Worm (Caenorhabditis elegans): Measurements from ENCODE around the gene C33G8.2.

The C33G8.2 gene

DNA sequence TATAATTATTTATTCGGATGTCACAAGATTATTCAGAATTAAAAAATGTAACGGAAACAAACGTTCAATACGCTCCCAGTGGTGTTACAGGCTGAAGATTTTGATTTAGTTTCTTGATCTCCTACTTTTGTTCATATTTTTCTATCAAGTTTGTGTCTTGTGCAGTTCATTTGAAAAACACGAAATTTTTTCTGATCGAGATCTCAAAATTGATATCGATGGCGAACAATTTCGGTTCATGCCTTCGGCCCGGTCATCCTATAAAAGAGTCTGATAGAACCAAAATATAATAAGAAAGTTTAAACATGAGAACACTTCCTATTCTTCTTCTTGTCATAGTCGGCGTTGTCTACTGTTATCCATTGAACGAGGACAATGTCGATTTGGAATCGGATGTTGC is 2.3 kb upstream of the C33G8.2 start, which contains the start of gene drd-10:
Gene drd-10 (plus strand): TSS at position 301 of the 400 bp plus-strand sequence.
- TF ChIP-seq lsy-2 (tag; optimal IDR thresholded peaks at IDR 0.05), result no peak
- no peak for TF ChIP-seq skn-1 (tag; optimal IDR thresholded peaks at IDR 0.05)
- TF ChIP-seq lir-3 (tag; optimal IDR thresholded peaks at IDR 0.05; ENCODE audit: poor library complexity), result no peak

DNA sequence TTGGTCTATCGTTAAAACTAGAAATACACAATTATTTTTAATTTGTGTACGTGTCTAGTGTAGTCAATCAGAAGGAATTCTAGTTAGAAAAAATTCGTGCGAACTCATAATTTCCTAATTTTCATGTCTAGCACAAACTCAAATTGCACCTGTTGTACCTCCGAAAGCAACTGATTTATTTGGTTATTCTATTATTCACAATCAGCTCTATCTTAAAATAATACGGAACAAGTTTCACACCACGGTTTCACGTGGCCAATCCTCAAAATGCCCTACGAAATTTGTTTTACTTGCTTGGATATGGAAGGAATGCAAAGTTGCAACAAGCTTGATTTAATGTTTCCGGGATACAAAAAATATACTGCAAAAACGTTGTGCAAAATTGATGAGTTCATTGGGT is 3.1 kb downstream of the C33G8.2 start, which contains the start of gene srw-127:
Gene srw-127 (plus strand): TSS at position 301 of the 400 bp plus-strand sequence.
- TF ChIP-seq blmp-1 (tag; optimal IDR thresholded peaks at IDR 0.05), result no peak
- no peak for TF ChIP-seq aha-1 (tag; optimal IDR thresholded peaks at IDR 0.05)
- no peak for TF ChIP-seq fos-1 (tag; optimal IDR thresholded peaks at IDR 0.05)
- no peak for TF ChIP-seq snu-23 (GFP tag; optimal IDR thresholded peaks at IDR 0.05)
- no peak for TF ChIP-seq ets-5 (GFP tag; IDR thresholded peaks at IDR 0.05)
- no peak for TF ChIP-seq tlp-1 (tag; optimal IDR thresholded peaks at IDR 0.05)
- TF ChIP-seq mef-2 (tag; optimal IDR thresholded peaks at IDR 0.05), result no peak
- no peak for TF ChIP-seq xbp-1 (tag; optimal IDR thresholded peaks at IDR 0.05)
- TF ChIP-seq nhr-11 (tag; optimal IDR thresholded peaks at IDR 0.05), result no peak
- no peak for TF ChIP-seq unc-30 (tag; optimal IDR thresholded peaks at IDR 0.05)
- no peak for TF ChIP-seq lsy-2 (tag; optimal IDR thresholded peaks at IDR 0.05)
- no peak for TF ChIP-seq nhr-76 (tag; optimal IDR thresholded peaks at IDR 0.05)
- TF ChIP-seq ces-1 (GFP tag; optimal IDR thresholded peaks at IDR 0.05), result no peak
- TF ChIP-seq elt-2 (tag; optimal IDR thresholded peaks at IDR 0.05), result no peak
- TF ChIP-seq hpl-2 (GFP tag; optimal IDR thresholded peaks at IDR 0.05), result no peak
- no peak for TF ChIP-seq egl-13 (tag; optimal IDR thresholded peaks at IDR 0.05)
- no peak for TF ChIP-seq efl-3 (GFP tag; optimal IDR thresholded peaks at IDR 0.05)
- no peak for TF ChIP-seq dpl-1 (GFP tag; optimal IDR thresholded peaks at IDR 0.05)
- TF ChIP-seq alr-1 (tag; optimal IDR thresholded peaks at IDR 0.05; ENCODE audit: borderline replicate concordance), result no peak

DNA sequence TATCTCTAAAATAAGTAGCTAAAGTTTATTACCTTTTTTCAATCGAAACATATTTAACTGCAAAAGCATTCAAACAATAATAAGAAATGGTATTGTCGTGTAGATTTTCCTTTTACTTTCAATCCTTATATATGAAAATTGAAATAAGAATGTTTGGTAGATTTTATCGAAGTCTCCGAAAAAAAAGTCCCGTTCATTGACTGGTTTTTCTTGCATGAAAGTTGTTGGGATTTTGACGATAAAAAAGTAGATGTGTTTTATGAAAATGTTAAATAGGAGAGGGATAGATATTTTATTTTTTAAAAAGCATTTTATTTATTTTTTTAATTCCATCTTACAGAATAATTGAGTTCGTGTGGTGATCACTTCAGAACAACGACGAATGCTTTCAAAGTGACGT is 6.3 kb downstream of the C33G8.2 start, which contains the start of gene C33G8.13:
Gene C33G8.13 (minus strand): TSS at position 101 of the 400 bp plus-strand sequence.
- TF ChIP-seq dsc-1 (tag; optimal IDR thresholded peaks at IDR 0.05), result no peak
- TF ChIP-seq fos-1 (tag; optimal IDR thresholded peaks at IDR 0.05), result no peak
- no peak for TF ChIP-seq egl-13 (tag; optimal IDR thresholded peaks at IDR 0.05)
- TF ChIP-seq efl-3 (GFP tag; optimal IDR thresholded peaks at IDR 0.05), result no peak
- no peak for TF ChIP-seq rnt-1 (tag; optimal IDR thresholded peaks at IDR 0.05)
- TF ChIP-seq ztf-4 (tag; optimal IDR thresholded peaks at IDR 0.05), result no peak
- TF ChIP-seq lir-3 (tag; optimal IDR thresholded peaks at IDR 0.05; ENCODE audit: poor library complexity), result no peak
- TF ChIP-seq sptf-1 (tag; optimal IDR thresholded peaks at IDR 0.05), result no peak
- no peak for TF ChIP-seq hlh-4 (tag; optimal IDR thresholded peaks at IDR 0.05)
- TF ChIP-seq nhr-90 (tag; optimal IDR thresholded peaks at IDR 0.05; ENCODE audit: poor library complexity), result no peak
- no peak for TF ChIP-seq unc-98 (GFP tag; IDR thresholded peaks at IDR 0.05)
- TF ChIP-seq dpl-1 (GFP tag; optimal IDR thresholded peaks at IDR 0.05), result no peak
- no peak for TF ChIP-seq lin-13 (GFP tag; optimal IDR thresholded peaks at IDR 0.05)
- no peak for TF ChIP-seq ceh-90 (tag; optimal IDR thresholded peaks at IDR 0.05)

DNA sequence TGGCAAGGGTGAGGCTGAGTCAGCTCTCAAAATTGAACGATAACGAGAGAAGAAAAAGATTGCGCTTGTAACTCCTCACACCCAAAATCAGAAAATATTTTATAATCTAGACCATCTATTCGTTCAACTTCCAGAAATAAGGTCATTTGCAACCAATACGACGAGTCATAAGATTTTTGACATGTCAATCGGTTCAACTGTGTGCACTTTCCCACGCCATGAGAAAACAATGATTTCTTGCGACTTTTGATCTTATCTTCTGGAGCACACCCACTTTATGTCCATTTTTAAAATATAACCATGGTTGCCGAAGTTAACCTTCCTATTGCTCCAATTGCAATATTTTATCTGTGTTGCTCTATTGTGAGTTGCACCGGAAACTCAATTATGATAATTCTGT is 7.5 kb downstream of the C33G8.2 start, which contains the start of gene srsx-32:
Gene srsx-32 (plus strand): TSS at position 301 of the 400 bp plus-strand sequence.
- TF ChIP-seq efl-1 (optimal IDR thresholded peaks at IDR 0.05), result no peak
- TF ChIP-seq efl-1 (GFP tag; optimal IDR thresholded peaks at IDR 0.05 in 1 of 2), result no peak
- TF ChIP-seq snpc-4 (tag; optimal IDR thresholded peaks at IDR 0.05), result no peak
- TF ChIP-seq sox-4 (tag; optimal IDR thresholded peaks at IDR 0.05), result no peak
- no peak for TF ChIP-seq nhr-71 (tag; optimal IDR thresholded peaks at IDR 0.05)
- no peak for TF ChIP-seq sptf-1 (tag; optimal IDR thresholded peaks at IDR 0.05)
- no peak for TF ChIP-seq nhr-19 (GFP tag; conservative IDR thresholded peaks at IDR 0.05)
- TF ChIP-seq lsy-2 (tag; optimal IDR thresholded peaks at IDR 0.05), result no peak
- no peak for TF ChIP-seq elt-3 (tag; optimal IDR thresholded peaks at IDR 0.05)
- no peak for TF ChIP-seq ces-1 (GFP tag; optimal IDR thresholded peaks at IDR 0.05)
- no peak for TF ChIP-seq pqm-1 (tag; optimal IDR thresholded peaks at IDR 0.05)
- no peak for TF ChIP-seq nhr-237 (tag; optimal IDR thresholded peaks at IDR 0.05)
- TF ChIP-seq nhr-84 (tag; optimal IDR thresholded peaks at IDR 0.05), result no peak
- TF ChIP-seq nhr-20 (tag; optimal IDR thresholded peaks at IDR 0.05), result no peak
- no peak for TF ChIP-seq irx-1 (tag; optimal IDR thresholded peaks at IDR 0.05)
- TF ChIP-seq egl-27 (tag; optimal IDR thresholded peaks at IDR 0.05), result no peak
- no peak for TF ChIP-seq fkh-10 (GFP tag; optimal IDR thresholded peaks at IDR 0.05)
- TF ChIP-seq lin-15B (tag; optimal IDR thresholded peaks at IDR 0.05), result no peak

Data from whole organism, L1 larva.